Worm (Caenorhabditis elegans): ENCODE results near the gene mat-2.

- TF ChIP-seq pha-4 (tag; optimal IDR thresholded peaks at IDR 0.05) (peak; percentile 73), blmp-1 (tag; optimal IDR thresholded peaks at IDR 0.05) (peak; percentile 89), nhr-12 (tag; optimal IDR thresholded peaks at IDR 0.05) (no peak), lsy-2 (tag; optimal IDR thresholded peaks at IDR 0.05) (peak; percentile 98), lin-13 (tag; optimal IDR thresholded peaks at IDR 0.05) (peak; percentile 76)
Observed at ce11 chrII:11097154-11097887, 15.2 kb upstream of the mat-2 start, which contains the start of the genes rpl-36.A and nuo-1.
